Fruit fly (Drosophila melanogaster) whole organism, embryonic: ENCODE data around the gene PIG-T.

Source experiments
- Ada2b ChIP-seq: fragments of 200-800 bp; sonication (Bioruptor generic); IDR thresholded peaks from 2 replicates; pipeline ENCODE4 v1.3.6; 2022; ENCODE audit warnings: missing biosample characterization, missing genetic modification characterization
- Atf3 ChIP-seq: fragments of 200-800 bp; sonication (Bioruptor generic); optimal IDR thresholded peaks from 3 replicates; lab custom pipeline; 2016; ENCODE audit warnings: missing biosample characterization, missing genetic modification characterization
- B-H2 ChIP-seq: fragments of 200-800 bp; sonication (Bioruptor generic); optimal IDR thresholded peaks from 2 replicates; lab custom pipeline; 2018; ENCODE audit warnings: missing biosample characterization, mild to moderate bottlenecking, missing genetic modification characterization
- CG1024 ChIP-seq: fragments of 200-800 bp; sonication (Bioruptor generic); IDR thresholded peaks from 2 replicates; pipeline ENCODE4 v1.3.6; 2022; ENCODE audit warnings: missing biosample characterization, missing genetic modification characterization
- CG10274 ChIP-seq: fragments of 200-800 bp; sonication (Bioruptor generic); optimal IDR thresholded peaks from 3 replicates; lab custom pipeline; 2017; ENCODE audit warnings: missing biosample characterization, mild to moderate bottlenecking, missing genetic modification characterization
- CG10565 ChIP-seq: fragments of 200-800 bp; sonication (Bioruptor generic); optimal IDR thresholded peaks from 3 replicates; lab custom pipeline; 2016; ENCODE audit warnings: missing biosample characterization, mild to moderate bottlenecking, missing genetic modification characterization
- CG10654 ChIP-seq: fragments of 200-800 bp; sonication (Bioruptor generic); optimal IDR thresholded peaks from 2 replicates; lab custom pipeline; 2016; ENCODE audit warnings: missing biosample characterization, missing genetic modification characterization
- CG12071 ChIP-seq: fragments of 200-800 bp; sonication (Bioruptor generic); optimal IDR thresholded peaks from 3 replicates; lab custom pipeline; 2018; ENCODE audit warnings: missing biosample characterization, mild to moderate bottlenecking, missing genetic modification characterization
- CG13123 ChIP-seq: fragments of 200-800 bp; sonication (Bioruptor generic); optimal IDR thresholded peaks from 2 replicates; lab custom pipeline; 2016; ENCODE audit warnings: missing biosample characterization, missing genetic modification characterization
- CG13287 ChIP-seq: fragments of 200-800 bp; sonication (Bioruptor generic); IDR thresholded peaks from 2 replicates; pipeline ENCODE4 v1.3.6; 2022; ENCODE audit warnings: missing biosample characterization, missing genetic modification characterization; ENCODE audit not compliant: partially characterized antibody
- CG13296 ChIP-seq: fragments of 200-800 bp; sonication (Bioruptor generic); optimal IDR thresholded peaks from 3 replicates; lab custom pipeline; 2018; ENCODE audit warnings: missing biosample characterization, mild to moderate bottlenecking, missing genetic modification characterization
- CG13424 ChIP-seq: fragments of 200-800 bp; sonication (Bioruptor generic); optimal IDR thresholded peaks from 2 replicates; lab custom pipeline; 2019; ENCODE audit warnings: missing biosample characterization, mild to moderate bottlenecking, missing genetic modification characterization, moderate library complexity
- CG13624 ChIP-seq: fragments of 200-800 bp; sonication (Bioruptor generic); optimal IDR thresholded peaks from 2 replicates; lab custom pipeline; 2016; ENCODE audit warnings: missing biosample characterization, missing genetic modification characterization
- CG1647 ChIP-seq: fragments of 200-800 bp; sonication (Bioruptor generic); optimal IDR thresholded peaks from 3 replicates; lab custom pipeline; 2016; ENCODE audit warnings: missing biosample characterization, missing genetic modification characterization
- CG17328 ChIP-seq: fragments of 200-800 bp; sonication (Bioruptor generic); IDR thresholded peaks from 2 replicates; pipeline ENCODE4 v1.3.6; 2022; ENCODE audit warnings: missing biosample characterization, missing genetic modification characterization
- CG18262 ChIP-seq: fragments of 200-800 bp; optimal IDR thresholded peaks from 3 replicates; lab custom pipeline; 2019; ENCODE audit warnings: missing biosample characterization, mild to moderate bottlenecking, missing genetic modification characterization, moderate library complexity
- CG2889 ChIP-seq: fragments of 200-800 bp; sonication (Bioruptor generic); IDR thresholded peaks from 3 replicates; pipeline ENCODE4 v1.3.6; 2022; ENCODE audit warnings: missing biosample characterization, missing genetic modification characterization
- CG5245 ChIP-seq: fragments of 200-800 bp; sonication (Bioruptor generic); optimal IDR thresholded peaks from 3 replicates; lab custom pipeline; 2016; ENCODE audit warnings: missing biosample characterization, missing genetic modification characterization
- CG6689 ChIP-seq: fragments of 200-800 bp; sonication (Bioruptor generic); IDR thresholded peaks from 2 replicates; pipeline ENCODE4 v1.3.6; 2022; ENCODE audit warnings: missing biosample characterization, missing genetic modification characterization
- CG7839 ChIP-seq: fragments of 200-800 bp; sonication (Bioruptor generic); optimal IDR thresholded peaks from 3 replicates; lab custom pipeline; 2018; ENCODE audit warnings: missing biosample characterization, mild to moderate bottlenecking, missing genetic modification characterization, moderate library complexity
- CG7987 ChIP-seq: fragments of 200-800 bp; sonication (Bioruptor generic); optimal IDR thresholded peaks from 2 replicates; lab custom pipeline; 2018; ENCODE audit warnings: missing biosample characterization, mild to moderate bottlenecking, missing genetic modification characterization, moderate library complexity
- CG9727 ChIP-seq: fragments of 200-800 bp; sonication (Bioruptor generic); optimal IDR thresholded peaks from 3 replicates; lab custom pipeline; 2017; ENCODE audit warnings: missing biosample characterization, mild to moderate bottlenecking, missing genetic modification characterization
- CrebB ChIP-seq: fragments of 200-800 bp; sonication (Bioruptor generic); optimal IDR thresholded peaks from 3 replicates; lab custom pipeline; 2018; ENCODE audit warnings: missing biosample characterization, mild to moderate bottlenecking, missing genetic modification characterization
- Dbx ChIP-seq: fragments of 200-800 bp; sonication (Bioruptor generic); IDR thresholded peaks from 3 replicates; pipeline ENCODE4 v1.3.6; 2022; ENCODE audit warnings: missing biosample characterization, missing genetic modification characterization
- Dfd ChIP-seq, 2 experiments: fragments of >200 bp; optimal IDR thresholded peaks; 2 replicates each; lab custom pipeline; 2017; ENCODE audit warnings: missing biosample characterization in 2 of 2, missing genetic modification characterization in 2 of 2
- Dip3 ChIP-seq: fragments of 200-800 bp; sonication (Bioruptor generic); optimal IDR thresholded peaks from 3 replicates; lab custom pipeline; 2016; ENCODE audit warnings: missing biosample characterization, missing genetic modification characterization
- Hr78 ChIP-seq, 2 experiments: fragments of 200-800 bp in 1 of 2; fragments of >200 bp in 1 of 2; sonication (Bioruptor generic) in 1 of 2; optimal IDR thresholded peaks; 2 replicates each; lab custom pipeline; 2017 to 2019; ENCODE audit warnings: missing biosample characterization in 2 of 2, missing genetic modification characterization in 2 of 2, mild to moderate bottlenecking in 1 of 2, moderate library complexity in 1 of 2
- Jarid2 ChIP-seq: fragments of 200-800 bp; sonication (Bioruptor generic); optimal IDR thresholded peaks from 3 replicates; lab custom pipeline; 2017; ENCODE audit warnings: mild to moderate bottlenecking, missing biosample characterization, missing genetic modification reagents, missing genetic modification characterization
- Med ChIP-seq: fragments of 200-800 bp; sonication (Bioruptor generic); peaks from one replicate; lab custom pipeline; 2016; ENCODE audit warnings: missing biosample characterization, missing genetic modification characterization, mild to moderate bottlenecking, inconsistent platforms, moderate library complexity
- Nf-YC ChIP-seq: fragments of 200-800 bp; optimal IDR thresholded peaks from 3 replicates; lab custom pipeline; 2019; ENCODE audit warnings: missing biosample characterization, mild to moderate bottlenecking, missing genetic modification characterization, moderate library complexity
- Six4 ChIP-seq: fragments of 200-800 bp; sonication (Bioruptor generic); optimal IDR thresholded peaks from 2 replicates; lab custom pipeline; 2016; ENCODE audit warnings: missing biosample characterization, missing genetic modification characterization
- Sox102F ChIP-seq: fragments of 200-800 bp; sonication (Bioruptor generic); optimal IDR thresholded peaks from 2 replicates; lab custom pipeline; 2018; ENCODE audit warnings: missing biosample characterization, mild to moderate bottlenecking, missing genetic modification characterization, moderate library complexity
- Stat92E ChIP-seq, 3 experiments: fragments of >200 bp in 2 of 3; fragments of 200-800 bp in 1 of 3; sonication (Bioruptor generic) in 1 of 3; optimal IDR thresholded peaks; 2 replicates each; lab custom pipeline; 2017 to 2019; ENCODE audit warnings: missing biosample characterization in 3 of 3, missing genetic modification characterization in 3 of 3, mild to moderate bottlenecking in 1 of 3, moderate library complexity in 1 of 3
- cg ChIP-seq: fragments of 200-800 bp; sonication (Bioruptor generic); optimal IDR thresholded peaks from 3 replicates; lab custom pipeline; 2019; ENCODE audit warnings: missing biosample characterization, mild to moderate bottlenecking, missing genetic modification characterization, moderate library complexity
- chinmo ChIP-seq: fragments of 200-800 bp; sonication (Bioruptor generic); IDR thresholded peaks from 4 replicates; pipeline ENCODE4 v1.3.6; 2022; ENCODE audit warnings: missing biosample characterization, missing genetic modification characterization; ENCODE audit not compliant: partially characterized antibody
- cwo ChIP-seq: fragments of 200-800 bp; sonication (Bioruptor generic); optimal IDR thresholded peaks from 3 replicates; lab custom pipeline; 2017; ENCODE audit warnings: missing biosample characterization, missing genetic modification characterization, mild to moderate bottlenecking, moderate library complexity, missing genetic modification reagents
- disco-r ChIP-seq: fragments of 200-800 bp; sonication (Bioruptor generic); optimal IDR thresholded peaks from 2 replicates; lab custom pipeline; 2016; ENCODE audit warnings: missing biosample characterization, missing genetic modification characterization
- dpn ChIP-seq, 2 experiments: fragments of 200-800 bp; sonication (Bioruptor generic); optimal IDR thresholded peaks; 3 replicates each; lab custom pipeline; 2016; ENCODE audit warnings: missing biosample characterization in 2 of 2, missing genetic modification characterization in 2 of 2
- dysf ChIP-seq: fragments of 200-800 bp; sonication (Bioruptor generic); IDR thresholded peaks from 3 replicates; pipeline ENCODE4 v1.3.6; 2022; ENCODE audit warnings: missing biosample characterization, missing genetic modification characterization
- eyg ChIP-seq: fragments of 200-800 bp; sonication (Bioruptor generic); optimal IDR thresholded peaks from 3 replicates; lab custom pipeline; 2016; ENCODE audit warnings: missing biosample characterization, missing genetic modification characterization
- fd64A ChIP-seq: fragments of 200-800 bp; sonication (Bioruptor generic); optimal IDR thresholded peaks from 3 replicates; lab custom pipeline; 2018; ENCODE audit warnings: missing biosample characterization, mild to moderate bottlenecking, missing genetic modification characterization
- grn ChIP-seq: fragments of 200-800 bp; sonication (Bioruptor generic); optimal IDR thresholded peaks from 3 replicates; lab custom pipeline; 2017; ENCODE audit warnings: missing biosample characterization, missing genetic modification characterization
- hb ChIP-seq: fragments of 200-800 bp; sonication (Bioruptor generic); IDR thresholded peaks from 3 replicates; pipeline ENCODE4 v1.3.6; 2022; ENCODE audit warnings: missing biosample characterization, missing genetic modification characterization; ENCODE audit not compliant: partially characterized antibody
- luna ChIP-seq: fragments of 200-800 bp; sonication (Bioruptor generic); optimal IDR thresholded peaks from 2 replicates; lab custom pipeline; 2016; ENCODE audit warnings: missing biosample characterization, missing genetic modification characterization
- nerfin-1 ChIP-seq: fragments of 200-800 bp; sonication (Bioruptor generic); optimal IDR thresholded peaks from 3 replicates; lab custom pipeline; 2019; ENCODE audit warnings: missing biosample characterization, mild to moderate bottlenecking, missing genetic modification characterization, moderate library complexity
- nom ChIP-seq: fragments of 200-800 bp; sonication (Bioruptor generic); optimal IDR thresholded peaks from 2 replicates; lab custom pipeline; 2017; ENCODE audit warnings: missing biosample characterization, missing genetic modification characterization, mild to moderate bottlenecking, moderate library complexity, missing genetic modification reagents
- pb ChIP-seq: fragments of 200-800 bp; sonication (Bioruptor generic); optimal IDR thresholded peaks from 3 replicates; lab custom pipeline; 2016; ENCODE audit warnings: missing biosample characterization, missing genetic modification characterization
- rib ChIP-seq: fragments of 200-800 bp; sonication (Bioruptor generic); IDR thresholded peaks from 2 replicates; pipeline ENCODE4 v1.3.6; 2022; ENCODE audit warnings: missing biosample characterization, missing genetic modification characterization
- run ChIP-seq: fragments of 200-800 bp; sonication (Bioruptor generic); optimal IDR thresholded peaks from 3 replicates; lab custom pipeline; 2018; ENCODE audit warnings: missing biosample characterization, mild to moderate bottlenecking, missing genetic modification characterization
- unpg ChIP-seq: fragments of 200-800 bp; sonication (Bioruptor generic); optimal IDR thresholded peaks from 3 replicates; lab custom pipeline; 2018; ENCODE audit warnings: missing biosample characterization, mild to moderate bottlenecking, missing genetic modification characterization, moderate library complexity

PIG-T gene

dm6 chrX:8409793-8410192 lies 2.7 kb upstream of the PIG-T start (continued):
- TF ChIP-seq dpn (GFP tag; optimal IDR thresholded peaks at IDR 0.05; lab: Kevin White, UChicago) (no peak), Stat92E (GFP tag; optimal IDR thresholded peaks at IDR 0.05; lab: Kevin White, UChicago) (no peak), eyg (GFP tag; lab: Kevin White, UChicago) (no peak), Med (GFP tag; lab: Kevin White, UChicago) (peak; percentile 90), Atf3 (GFP tag; lab: Kevin White, UChicago) (no peak), B-H2 (peak; percentile 98), luna (GFP tag; lab: Kevin White, UChicago) (no peak), CG10565 (GFP tag; lab: Kevin White, UChicago) (no peak), CG1647 (GFP tag; lab: Kevin White, UChicago) (no peak), CG13287 (0 out of 2 replicates have a peak, but pooled peaks have one; percentile 14), CG7987 (GFP tag; lab: Kevin White, UChicago) (peak; percentile 68), Nf-YC (tag; lab: Kevin White, UChicago) (peak; percentile 59), grn (GFP tag; lab: Kevin White, UChicago) (no peak), CG13296 (peak; percentile 86), Six4 (no peak), Jarid2 (GFP tag; lab: Kevin White, UChicago) (no peak), Dip3 (GFP tag; lab: Kevin White, UChicago) (no peak), run (peak; percentile 27), Hr78 (GFP tag; optimal IDR thresholded peaks at IDR 0.05; lab: Kevin White, UChicago) (no peak), hb (GFP tag; lab: Robert Waterston, UW) (no peak), dysf (GFP tag; lab: Robert Waterston, UW) (peak; percentile 53; the same call in 2 of the 3 replicates), CG10654 (no peak), chinmo (GFP tag; lab: Robert Waterston, UW) (peak; percentile 86), cg (peak; percentile 95), CG1024 (GFP tag; lab: Robert Waterston, UW) (no peak; the same call in 1 of the 2 replicates), Dbx (GFP tag; lab: Robert Waterston, UW) (peak; percentile 91), fd64A (GFP tag; lab: Kevin White, UChicago) (no peak), rib (GFP tag; lab: Robert Waterston, UW) (peak; percentile 91), disco-r (no peak), unpg (GFP tag; lab: Kevin White, UChicago) (peak; percentile 31), pb (no peak), nerfin-1 (tag; lab: Kevin White, UChicago) (peak; percentile 44), CG2889 (GFP tag; lab: Robert Waterston, UW) (no peak), Dfd (GFP tag; optimal IDR thresholded peaks at IDR 0.05; lab: Kevin White, UChicago) (no peak), CG17328 (peak; percentile 63; the same call in 1 of the 2 replicates), CG12071 (peak; percentile 80), CG18262 (no peak), CG13123 (GFP tag; lab: Kevin White, UChicago) (no peak), CrebB (tag; lab: Kevin White, UChicago) (peak; percentile 90), CG10274 (GFP tag; lab: Kevin White, UChicago) (no peak), Ada2b (GFP tag; lab: Robert Waterston, UW) (peak; percentile 22), CG6689 (GFP tag; lab: Robert Waterston, UW) (no peak), CG9727 (GFP tag; lab: Kevin White, UChicago) (peak; percentile 32), CG13624 (GFP tag; lab: Kevin White, UChicago) (no peak), Sox102F (GFP tag; lab: Kevin White, UChicago) (no peak), CG5245 (GFP tag; lab: Kevin White, UChicago) (no peak), CG13424 (tag; lab: Kevin White, UChicago) (peak; percentile 34), CG7839 (no peak), nom (peak; percentile 88), cwo (GFP tag; lab: Kevin White, UChicago) (peak; percentile 1)
